Worm (Caenorhabditis elegans): Measurements from ENCODE around the gene F13B12.6.
A peak's percentile ranks its signal among the peaks of the same experiment; 100 is the strongest.

Gene F13B12.6

DNA sequence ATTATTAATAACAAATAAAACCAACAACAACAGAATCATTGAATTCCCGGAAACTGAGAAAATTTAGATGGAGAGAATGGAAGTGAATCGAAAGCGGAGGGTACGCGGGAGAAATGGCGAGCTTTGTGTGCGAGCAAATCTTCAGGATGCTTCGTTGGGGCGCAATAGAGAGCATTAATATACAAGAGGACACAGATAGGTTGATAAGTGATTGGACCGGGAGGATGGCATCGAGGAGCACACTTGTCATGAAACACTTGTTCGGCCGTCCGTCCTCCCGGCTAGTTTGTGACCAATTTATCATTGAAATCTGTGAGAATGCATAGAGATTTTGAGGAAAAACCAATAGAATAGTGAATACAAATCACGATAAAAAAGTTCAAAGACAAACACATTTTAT lies 4.5 kb upstream of the F13B12.6 start:
- TF ChIP-seq F13H6.1 (tag; optimal IDR thresholded peaks at IDR 0.05) (peak; percentile 38), zag-1 (tag; optimal IDR thresholded peaks at IDR 0.05) (no peak)

DNA sequence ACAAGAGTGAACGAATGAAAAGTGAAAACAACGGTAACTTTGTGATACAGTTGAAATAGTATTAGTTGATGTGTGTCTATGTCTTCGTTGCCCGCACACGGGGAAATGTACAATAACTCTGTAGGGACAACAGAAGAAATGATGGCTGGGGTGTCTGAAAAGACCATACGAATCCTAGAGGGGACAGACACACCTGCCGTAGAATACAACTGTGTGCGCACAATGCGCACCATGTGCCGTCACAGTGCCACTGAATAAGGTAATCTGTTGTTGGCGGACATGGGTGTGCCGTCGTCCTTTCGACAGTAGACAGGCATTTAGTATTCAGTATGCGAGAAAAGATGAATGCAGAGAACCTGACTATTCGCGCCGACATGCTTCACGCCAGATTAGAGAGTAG lies 3.6 kb upstream of the F13B12.6 start:
- peak; percentile 41 for TF ChIP-seq blmp-1 (tag; optimal IDR thresholded peaks at IDR 0.05; ENCODE audit: insufficient read depth)
- no peak for TF ChIP-seq crh-2 (tag; optimal IDR thresholded peaks at IDR 0.05)
- no peak for TF ChIP-seq nhr-237 (tag; optimal IDR thresholded peaks at IDR 0.05)
- no peak for TF ChIP-seq skn-1 (tag; optimal IDR thresholded peaks at IDR 0.05)
- peak; percentile 18 for TF ChIP-seq nhr-129 (tag; optimal IDR thresholded peaks at IDR 0.05)

DNA sequence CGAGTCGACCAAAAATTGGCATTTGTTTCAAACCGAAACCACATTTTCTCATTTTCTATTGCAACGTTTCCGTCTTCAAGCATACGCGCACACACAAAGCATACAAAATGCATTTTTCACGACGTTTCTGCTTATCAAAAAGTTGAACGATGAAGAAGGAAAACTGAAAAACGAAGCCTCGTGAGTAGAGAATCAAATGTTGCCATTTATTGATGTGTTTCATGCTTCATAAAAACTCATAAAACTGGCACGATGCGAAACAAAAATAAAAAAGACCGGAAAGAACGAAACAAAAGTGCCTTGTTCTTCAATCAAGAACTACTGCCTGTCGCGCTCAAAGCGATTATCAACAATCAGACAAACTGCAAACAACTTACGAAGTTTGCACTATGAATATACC lies 2.8 kb upstream of the F13B12.6 start:
- TF ChIP-seq R02D3.7 (tag; optimal IDR thresholded peaks at IDR 0.05) (no peak), fos-1 (tag; optimal IDR thresholded peaks at IDR 0.05) (peak; percentile 71)

DNA sequence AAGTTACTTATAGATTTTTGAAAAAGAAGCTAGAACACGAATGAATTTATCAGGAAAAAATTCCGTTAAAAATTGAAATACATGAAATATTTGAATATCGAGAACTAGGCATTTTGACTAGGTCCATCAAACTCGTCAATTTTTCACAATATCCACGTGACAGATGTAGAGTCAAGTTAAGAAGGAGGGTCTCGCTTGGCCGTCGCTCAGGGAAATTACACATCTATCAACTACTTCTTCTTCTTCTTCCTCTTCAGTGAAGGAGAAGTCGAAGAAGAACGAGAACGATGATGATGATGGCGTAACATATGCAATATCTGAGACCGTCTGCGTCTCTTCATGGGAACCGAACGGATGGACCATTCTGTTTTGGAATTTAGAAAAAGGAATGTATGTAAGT lies 2.2 kb upstream of the F13B12.6 start:
- peak; percentile 24 for TF ChIP-seq unc-55 (GFP tag; optimal IDR thresholded peaks at IDR 0.05)
- TF ChIP-seq sma-9 (GFP tag; optimal IDR thresholded peaks at IDR 0.05), result no peak
- TF ChIP-seq sma-9 (tag; optimal IDR thresholded peaks at IDR 0.05), result no peak
- TF ChIP-seq R02D3.7 (tag; optimal IDR thresholded peaks at IDR 0.05), result no peak
- TF ChIP-seq egl-27 (tag; optimal IDR thresholded peaks at IDR 0.05), result no peak
- TF ChIP-seq nhr-25 (tag; optimal IDR thresholded peaks at IDR 0.05), result peak; percentile 32
- no peak for TF ChIP-seq ztf-1 (GFP tag; conservative IDR thresholded peaks at IDR 0.05)
- no peak for TF ChIP-seq lin-39 (tag; optimal IDR thresholded peaks at IDR 0.05)
- peak; percentile 12 for TF ChIP-seq mab-5 (tag; optimal IDR thresholded peaks at IDR 0.05)
- TF ChIP-seq Y55F3AM.14 (GFP tag; optimal IDR thresholded peaks at IDR 0.05), result peak; percentile 1
- no peak for TF ChIP-seq fos-1 (tag; optimal IDR thresholded peaks at IDR 0.05)
- no peak for TF ChIP-seq aly-2 (tag; optimal IDR thresholded peaks at IDR 0.05)
- TF ChIP-seq alr-1 (tag; optimal IDR thresholded peaks at IDR 0.05), result no peak
- TF ChIP-seq unc-62 (GFP tag; optimal IDR thresholded peaks at IDR 0.05), result no peak
- no peak for TF ChIP-seq elt-1 (tag; optimal IDR thresholded peaks at IDR 0.05)
- TF ChIP-seq nhr-129 (tag; optimal IDR thresholded peaks at IDR 0.05), result peak; percentile 18
- no peak for TF ChIP-seq lsy-2 (tag; optimal IDR thresholded peaks at IDR 0.05)
- TF ChIP-seq ZK546.5 (tag; optimal IDR thresholded peaks at IDR 0.05), result no peak
- TF ChIP-seq unc-39 (tag; optimal IDR thresholded peaks at IDR 0.05), result no peak
- TF ChIP-seq snpc-4 (tag; optimal IDR thresholded peaks at IDR 0.05), result no peak
- peak; percentile 44 for TF ChIP-seq C34F6.9 (tag; optimal IDR thresholded peaks at IDR 0.05)
- no peak for TF ChIP-seq lin-11 (tag; optimal IDR thresholded peaks at IDR 0.05)
- TF ChIP-seq nhr-237 (tag; optimal IDR thresholded peaks at IDR 0.05), result no peak

DNA sequence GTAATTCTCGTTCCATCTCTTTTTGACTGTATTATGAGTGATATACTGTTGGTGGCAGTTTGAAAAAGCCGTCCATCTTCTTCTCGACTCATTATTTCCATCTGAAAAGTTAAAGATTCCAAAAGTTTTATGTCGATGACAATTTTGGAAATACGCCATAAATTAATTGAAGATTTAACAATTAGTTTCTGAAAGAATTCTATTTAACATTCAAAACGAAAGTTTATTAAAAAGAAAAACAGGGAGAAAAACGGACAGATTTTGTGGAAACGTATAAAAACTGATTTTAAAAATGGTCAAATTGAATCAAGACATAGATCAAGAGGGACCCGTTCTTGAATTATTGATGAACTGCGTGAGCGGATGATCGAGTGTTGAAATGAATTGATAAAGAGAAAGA lies 3.9 kb downstream of the F13B12.6 start, which contains the start of gene R10H10.7:
R10H10.7 (minus strand) TSS at position 101 of the 400 bp plus-strand sequence.
- TF ChIP-seq lin-13 (GFP tag; optimal IDR thresholded peaks at IDR 0.05) (no peak), blmp-1 (tag; optimal IDR thresholded peaks at IDR 0.05; ENCODE audit: insufficient read depth) (no peak), lin-11 (tag; optimal IDR thresholded peaks at IDR 0.05) (no peak), ztf-1 (GFP tag; conservative IDR thresholded peaks at IDR 0.05) (no peak), nhr-25 (tag; optimal IDR thresholded peaks at IDR 0.05) (no peak), mbf-1 (tag; optimal IDR thresholded peaks at IDR 0.05) (no peak), ztf-11 (tag; optimal IDR thresholded peaks at IDR 0.05) (no peak), ama-1 (optimal IDR thresholded peaks at IDR 0.05) (no peak), nhr-23 (tag; optimal IDR thresholded peaks at IDR 0.05) (no peak), lsy-2 (tag; optimal IDR thresholded peaks at IDR 0.05) (no peak), egl-27 (tag; optimal IDR thresholded peaks at IDR 0.05) (no peak), lin-39 (tag; optimal IDR thresholded peaks at IDR 0.05) (no peak)

DNA sequence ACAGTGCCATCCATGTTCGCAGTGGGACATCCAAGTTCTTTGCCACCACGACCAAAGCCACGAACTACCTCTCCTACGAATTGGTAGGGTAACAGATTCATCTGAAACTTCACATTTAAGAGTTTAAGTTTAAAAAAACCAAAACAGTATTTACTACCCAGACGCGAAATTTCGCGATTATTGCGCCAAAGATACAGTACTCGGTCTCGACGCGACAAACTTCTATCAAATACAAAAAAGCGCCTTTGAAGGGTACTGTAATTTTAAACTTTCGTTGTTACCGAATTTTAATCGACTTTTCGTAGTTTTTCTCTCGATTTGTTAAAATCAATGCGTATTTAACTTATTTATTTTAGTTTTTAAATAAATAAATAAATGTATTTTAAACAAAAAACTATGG lies 8.3 kb downstream of the F13B12.6 start, which contains the start of gene rfk-1:
rfk-1 (minus strand) TSS at position 101 of the 400 bp plus-strand sequence.
- TF ChIP-seq mab-5 (tag; optimal IDR thresholded peaks at IDR 0.05), result no peak
- TF ChIP-seq nhr-10 (tag; optimal IDR thresholded peaks at IDR 0.05), result no peak

Data from whole organism, L2 larva.